Worm (Caenorhabditis elegans) whole organism, L3 larva: ENCODE data around the gene F12A10.1.

Source experiments
- R02D3.7 ChIP-seq: fragments of 150-350 bp; optimal IDR thresholded peaks from 2 replicates; lab custom pipeline; 2014; ENCODE audit warnings: missing biosample characterization, missing genetic modification characterization
- ZK546.5 ChIP-seq: sonication (generic microtip); optimal IDR thresholded peaks from 2 replicates; lab custom pipeline; 2017; ENCODE audit warnings: missing biosample characterization, missing genetic modification characterization
- aly-2 ChIP-seq: fragments of 150-350 bp; optimal IDR thresholded peaks from 2 replicates; lab custom pipeline; 2014; ENCODE audit warnings: missing biosample characterization, missing genetic modification characterization
- ama-1 ChIP-seq: fragments of 150-350 bp; optimal IDR thresholded peaks from 2 replicates; lab custom pipeline; 2018
- ceh-16 ChIP-seq: sonication (generic microtip); optimal IDR thresholded peaks from 2 replicates; lab custom pipeline; 2017; ENCODE audit warnings: missing biosample characterization, missing genetic modification characterization
- ceh-28 ChIP-seq: fragments of 150-350 bp; optimal IDR thresholded peaks from 2 replicates; lab custom pipeline; 2014; ENCODE audit warnings: missing biosample characterization, missing genetic modification reagents, missing genetic modification characterization
- ceh-82 ChIP-seq: fragments of 150-350 bp; optimal IDR thresholded peaks from 2 replicates; lab custom pipeline; 2014; ENCODE audit warnings: missing biosample characterization, missing genetic modification characterization
- ceh-9 ChIP-seq: sonication (generic microtip); optimal IDR thresholded peaks from 2 replicates; lab custom pipeline; 2018; ENCODE audit warnings: missing biosample characterization, missing genetic modification characterization
- daf-12 ChIP-seq: fragments of 150-350 bp; optimal IDR thresholded peaks from 2 replicates; lab custom pipeline; 2014; ENCODE audit warnings: missing biosample characterization, missing genetic modification reagents, missing genetic modification characterization
- egl-27 ChIP-seq: sonication (generic microtip); optimal IDR thresholded peaks from 4 replicates; lab custom pipeline; 2017; ENCODE audit warnings: missing biosample characterization, missing genetic modification reagents, missing genetic modification characterization
- egl-5 ChIP-seq: fragments of 150-350 bp; optimal IDR thresholded peaks from 2 replicates; lab custom pipeline; 2017; ENCODE audit warnings: missing biosample characterization, missing genetic modification reagents, missing genetic modification characterization, inconsistent platforms
- elt-1 ChIP-seq: fragments of 150-350 bp; optimal IDR thresholded peaks from 2 replicates; lab custom pipeline; 2014; ENCODE audit warnings: missing biosample characterization, missing genetic modification characterization
- elt-2 ChIP-seq: sonication (generic microtip); optimal IDR thresholded peaks from 2 replicates; lab custom pipeline; 2016; ENCODE audit warnings: missing genetic modification reagents, mild to moderate bottlenecking, missing genetic modification characterization, missing compliant biosample characterization
- elt-3 ChIP-seq, 3 experiments: fragments of 150-350 bp in 1 of 3; sonication (generic microtip) in 2 of 3; optimal IDR thresholded peaks; 2 replicates in 2 of 3; 4 replicates in 1 of 3; lab custom pipeline; 2014 to 2017; ENCODE audit warnings: missing biosample characterization in 3 of 3, missing genetic modification characterization in 3 of 3
- eor-1 ChIP-seq, 2 experiments: fragments of 150-350 bp; optimal IDR thresholded peaks; 2 replicates each; lab custom pipeline; 2014 to 2018; ENCODE audit warnings: missing biosample characterization in 2 of 2, missing genetic modification characterization in 2 of 2
- fkh-10 ChIP-seq: sonication (generic microtip); optimal IDR thresholded peaks from 2 replicates; lab custom pipeline; 2017; ENCODE audit warnings: missing biosample characterization, missing genetic modification reagents, missing genetic modification characterization
- fos-1 ChIP-seq: fragments of 150-350 bp; optimal IDR thresholded peaks from 2 replicates; lab custom pipeline; 2014; ENCODE audit warnings: missing biosample characterization, missing genetic modification characterization
- hmg-11 ChIP-seq: sonication (generic microtip); optimal IDR thresholded peaks from 2 replicates; lab custom pipeline; 2016; ENCODE audit warnings: missing genetic modification characterization, missing compliant biosample characterization
- jun-1 ChIP-seq: fragments of 150-350 bp; optimal IDR thresholded peaks from 2 replicates; lab custom pipeline; 2014; ENCODE audit warnings: missing biosample characterization, missing genetic modification reagents, missing genetic modification characterization
- lin-15B ChIP-seq: fragments of 150-350 bp; optimal IDR thresholded peaks from 2 replicates; lab custom pipeline; 2014; ENCODE audit warnings: missing biosample characterization, missing genetic modification characterization
- lin-39 ChIP-seq: fragments of 150-350 bp; optimal IDR thresholded peaks from 2 replicates; lab custom pipeline; 2018; ENCODE audit warnings: missing biosample characterization, missing genetic modification reagents, missing genetic modification characterization
- lsy-12 ChIP-seq: sonication (generic microtip); optimal IDR thresholded peaks from 2 replicates; lab custom pipeline; 2016; ENCODE audit warnings: mild to moderate bottlenecking, missing genetic modification characterization, missing compliant biosample characterization
- mdl-1 ChIP-seq: fragments of 150-350 bp; optimal IDR thresholded peaks from 2 replicates; lab custom pipeline; 2014; ENCODE audit warnings: missing biosample characterization, missing genetic modification characterization
- mml-1 ChIP-seq: fragments of 150-350 bp; sonication (generic microtip); optimal IDR thresholded peaks from 3 replicates; lab custom pipeline; 2014; ENCODE audit warnings: missing biosample characterization, missing genetic modification characterization
- nfya-1 ChIP-seq: sonication (generic microtip); optimal IDR thresholded peaks from 2 replicates; lab custom pipeline; 2017; ENCODE audit warnings: missing genetic modification characterization, mild to moderate bottlenecking, missing compliant biosample characterization, antibody characterized with exemption, moderate library complexity; ENCODE audit not compliant: insufficient read depth
- nhr-11 ChIP-seq: fragments of 150-350 bp; optimal IDR thresholded peaks from 2 replicates; lab custom pipeline; 2014; ENCODE audit warnings: missing biosample characterization, missing genetic modification characterization
- nhr-12 ChIP-seq: fragments of 150-350 bp; optimal IDR thresholded peaks from 2 replicates; lab custom pipeline; 2014; ENCODE audit warnings: missing biosample characterization, missing genetic modification characterization
- nhr-23 ChIP-seq: fragments of 150-350 bp; optimal IDR thresholded peaks from 2 replicates; lab custom pipeline; 2014; ENCODE audit warnings: missing biosample characterization, missing genetic modification reagents, missing genetic modification characterization
- nhr-237 ChIP-seq: fragments of 150-350 bp; optimal IDR thresholded peaks from 2 replicates; lab custom pipeline; 2014; ENCODE audit warnings: missing biosample characterization, missing genetic modification characterization
- nhr-25 ChIP-seq: sonication (generic microtip); optimal IDR thresholded peaks from 2 replicates; lab custom pipeline; 2017; ENCODE audit warnings: missing biosample characterization, missing genetic modification characterization
- nhr-28 ChIP-seq: fragments of 150-350 bp; optimal IDR thresholded peaks from 2 replicates; lab custom pipeline; 2014; ENCODE audit warnings: missing biosample characterization, missing genetic modification characterization
- nhr-43 ChIP-seq: sonication (generic microtip); optimal IDR thresholded peaks from 2 replicates; lab custom pipeline; 2016; ENCODE audit warnings: mild to moderate bottlenecking, missing genetic modification characterization, missing compliant biosample characterization; ENCODE audit not compliant: poor library complexity, severe bottlenecking
- nhr-67 ChIP-seq: fragments of 150-350 bp; optimal IDR thresholded peaks from 2 replicates; lab custom pipeline; 2014; ENCODE audit warnings: missing biosample characterization, missing genetic modification characterization
- nhr-76 ChIP-seq: fragments of 150-350 bp; sonication (generic microtip); optimal IDR thresholded peaks from 5 replicates; lab custom pipeline; 2014; ENCODE audit warnings: missing biosample characterization, missing genetic modification characterization
- nhr-77 ChIP-seq: fragments of 150-350 bp; optimal IDR thresholded peaks from 2 replicates; lab custom pipeline; 2014; ENCODE audit warnings: missing biosample characterization, missing genetic modification characterization
- pha-4 ChIP-seq: fragments of 150-350 bp; optimal IDR thresholded peaks from 2 replicates; lab custom pipeline; 2014; ENCODE audit warnings: missing biosample characterization, missing genetic modification reagents, missing genetic modification characterization
- pqm-1 ChIP-seq: fragments of 150-350 bp; optimal IDR thresholded peaks from 2 replicates; lab custom pipeline; 2017; ENCODE audit warnings: missing biosample characterization, missing genetic modification characterization, inconsistent platforms
- sea-2 ChIP-seq: fragments of 150-350 bp; sonication (generic microtip); optimal IDR thresholded peaks from 4 replicates; lab custom pipeline; 2014; ENCODE audit warnings: missing biosample characterization, missing genetic modification reagents, missing genetic modification characterization
- snpc-4 ChIP-seq: fragments of 150-350 bp; optimal IDR thresholded peaks from 2 replicates; lab custom pipeline; 2014; ENCODE audit warnings: missing biosample characterization, missing genetic modification characterization
- tbx-2 ChIP-seq: sonication (generic microtip); optimal IDR thresholded peaks from 2 replicates; lab custom pipeline; 2016; ENCODE audit warnings: mild to moderate bottlenecking, missing genetic modification characterization, missing compliant biosample characterization
- unc-39 ChIP-seq: sonication (generic microtip); optimal IDR thresholded peaks from 4 replicates; lab custom pipeline; 2017; ENCODE audit warnings: missing biosample characterization, missing genetic modification characterization
- unc-62 ChIP-seq: fragments of 150-350 bp; sonication (generic microtip); optimal IDR thresholded peaks from 4 replicates; lab custom pipeline; 2014; ENCODE audit warnings: missing biosample characterization, missing genetic modification reagents, missing genetic modification characterization
- zag-1 ChIP-seq: fragments of 150-350 bp; optimal IDR thresholded peaks from 2 replicates; lab custom pipeline; 2014; ENCODE audit warnings: missing biosample characterization, missing genetic modification characterization
- ztf-11 ChIP-seq: fragments of 150-350 bp; optimal IDR thresholded peaks from 2 replicates; lab custom pipeline; 2014; ENCODE audit warnings: missing biosample characterization, missing genetic modification characterization

F12A10.1 gene

ce11 chrII:5460911-5461310 lies 35.4 kb upstream of the F12A10.1 start:
- TF ChIP-seq jun-1 = no peak
- TF ChIP-seq ceh-28 (tag; lab: Kevin White, UChicago) = peak; percentile 47
- peak; percentile 22 for TF ChIP-seq pqm-1 (tag; lab: Kevin White, UChicago)

ce11 chrII:5463692-5464300 lies 32.5 kb upstream of the F12A10.1 start:
- TF ChIP-seq nfya-1 (tag; lab: Kevin White, UChicago) = peak; percentile 41
- peak; percentile 40 for TF ChIP-seq unc-62 (GFP tag; lab: Kevin White, UChicago)
- TF ChIP-seq ZK546.5 (tag; lab: Kevin White, UChicago) = no peak
- TF ChIP-seq fkh-10 (GFP tag; lab: Kevin White, UChicago) = peak; percentile 58
- peak; percentile 56 for TF ChIP-seq lin-39
- TF ChIP-seq ceh-28 (tag; lab: Kevin White, UChicago) = no peak

- TF ChIP-seq nfya-1 (tag; lab: Kevin White, UChicago) (peak; percentile 7), nhr-43 (tag; lab: Kevin White, UChicago) (no peak)
These were observed 30.5 kb upstream of the F12A10.1 start, which contains the start of gene clr-1 for ce11 chrII:5465729-5466408. Gene clr-1 (plus strand): TSS chrII:5466358.

ce11 chrII:5473946-5474423 lies 22.4 kb upstream of the F12A10.1 start, which contains the start of gene mrps-16:
Gene mrps-16 (plus strand): TSS chrII:5474373.
- TF ChIP-seq elt-3 (tag; optimal IDR thresholded peaks at IDR 0.05; lab: Kevin White, UChicago) (no peak), mml-1 (tag; lab: Kevin White, UChicago) (no peak), nhr-11 (tag; lab: Kevin White, UChicago) (no peak), ceh-28 (tag; lab: Kevin White, UChicago) (peak; percentile 22), ceh-82 (tag; lab: Kevin White, UChicago) (no peak), eor-1 (tag; optimal IDR thresholded peaks at IDR 0.05; lab: Kevin White, UChicago) (no peak), nhr-12 (no peak), zag-1 (tag; lab: Kevin White, UChicago) (no peak), nhr-28 (tag; lab: Kevin White, UChicago) (no peak), fkh-10 (GFP tag; lab: Kevin White, UChicago) (no peak), nhr-76 (no peak), fos-1 (tag; lab: Kevin White, UChicago) (no peak), ceh-16 (tag; lab: Kevin White, UChicago) (no peak), nhr-43 (tag; lab: Kevin White, UChicago) (peak; percentile 22), egl-27 (tag; lab: Kevin White, UChicago) (no peak), nfya-1 (tag; lab: Kevin White, UChicago) (peak; percentile 53), egl-5 (tag; lab: Kevin White, UChicago) (peak; percentile 8), ztf-11 (tag; lab: Kevin White, UChicago) (no peak), R02D3.7 (tag; lab: Kevin White, UChicago) (peak; percentile 26), nhr-25 (tag; lab: Kevin White, UChicago) (peak; percentile 44), snpc-4 (tag; lab: Kevin White, UChicago) (no peak), tbx-2 (no peak), sea-2 (no peak), elt-1 (no peak), jun-1 (no peak), ceh-9 (tag; lab: Kevin White, UChicago) (no peak), nhr-77 (tag; lab: Kevin White, UChicago) (no peak), lsy-12 (tag; lab: Kevin White, UChicago) (no peak), daf-12 (tag; lab: Kevin White, UChicago) (no peak), nhr-23 (tag; lab: Kevin White, UChicago) (no peak), hmg-11 (tag; lab: Kevin White, UChicago) (peak; percentile 77), lin-39 (peak; percentile 17), pqm-1 (tag; lab: Kevin White, UChicago) (no peak), nhr-67 (tag; lab: Kevin White, UChicago) (no peak), aly-2 (no peak), nhr-237 (tag; lab: Kevin White, UChicago) (no peak), elt-2 (tag; lab: Kevin White, UChicago) (no peak), pha-4 (tag; lab: Kevin White, UChicago) (no peak), unc-62 (GFP tag; lab: Kevin White, UChicago) (no peak), mdl-1 (tag; lab: Kevin White, UChicago) (no peak), unc-39 (tag; lab: Kevin White, UChicago) (no peak), ama-1 (lab: Kevin White, UChicago) (no peak), ZK546.5 (tag; lab: Kevin White, UChicago) (no peak), lin-15B (tag; lab: Kevin White, UChicago) (peak; percentile 40)
